Fruit fly (Drosophila melanogaster) whole organism, embryonic: ENCODE data around the gene CG34353.

Experiments
- CG2889 ChIP-seq: fragments of 200-800 bp; sonication (Bioruptor generic); IDR thresholded peaks from 3 replicates; pipeline ENCODE4 v1.3.6; 2022; ENCODE audit warnings: missing biosample characterization, missing genetic modification characterization
- CG8290 ChIP-seq, 3 experiments: fragments of 200-800 bp; sonication (Bioruptor generic); optimal IDR thresholded peaks; 2 replicates each; lab custom pipeline; 2016 to 2019; ENCODE audit warnings: missing biosample characterization in 3 of 3, missing genetic modification characterization in 3 of 3, mild to moderate bottlenecking in 2 of 3, moderate library complexity in 1 of 3
- CoRest ChIP-seq: fragments of 200-800 bp; sonication (Bioruptor generic); optimal IDR thresholded peaks from 3 replicates; lab custom pipeline; 2018; ENCODE audit warnings: missing biosample characterization, mild to moderate bottlenecking, missing genetic modification characterization, moderate library complexity
- Sox102F ChIP-seq: fragments of 200-800 bp; sonication (Bioruptor generic); optimal IDR thresholded peaks from 2 replicates; lab custom pipeline; 2018; ENCODE audit warnings: missing biosample characterization, mild to moderate bottlenecking, missing genetic modification characterization, moderate library complexity
- YL-1 ChIP-seq: fragments of 200-800 bp; sonication (Bioruptor generic); optimal IDR thresholded peaks from 3 replicates; lab custom pipeline; 2017; ENCODE audit warnings: missing biosample characterization, mild to moderate bottlenecking, missing genetic modification characterization
- fru ChIP-seq: fragments of >200 bp; optimal IDR thresholded peaks from 2 replicates; lab custom pipeline; 2017
- pum ChIP-seq: fragments of 200-800 bp; sonication (Bioruptor generic); optimal IDR thresholded peaks from 2 replicates; lab custom pipeline; 2016; ENCODE audit warnings: missing biosample characterization, missing genetic modification characterization
- toy ChIP-seq: fragments of 200-800 bp; sonication (Bioruptor generic); IDR thresholded peaks from 2 replicates; pipeline ENCODE4 v1.3.6; 2022; ENCODE audit warnings: missing biosample characterization, missing genetic modification characterization

dm6 chr3R:27953890-27954289 is 48.2 kb upstream of the CG34353 start, which contains the start of gene CG4951:
- no peak for TF ChIP-seq CoRest (tag; lab: Kevin White, UChicago)
- no peak for TF ChIP-seq toy
- TF ChIP-seq Sox102F (GFP tag; lab: Kevin White, UChicago): no peak
- TF ChIP-seq pum (GFP tag; lab: Kevin White, UChicago): no peak
- no peak for TF ChIP-seq CG8290 (GFP tag; optimal IDR thresholded peaks at IDR 0.05; lab: Kevin White, UChicago)
- TF ChIP-seq CG8290 (tag; optimal IDR thresholded peaks at IDR 0.05; lab: Kevin White, UChicago): no peak
- TF ChIP-seq CG2889 (GFP tag; lab: Robert Waterston, UW): no peak
- no peak for TF ChIP-seq fru (lab: Kevin White, UChicago)
- peak; percentile 26 for TF ChIP-seq YL-1
